Fruit fly (Drosophila melanogaster) whole organism, embryonic: ENCODE measurements around the gene Idh3b.
A peak's percentile ranks its signal among the peaks of the same experiment; 100 is the strongest.

Experiments used
- Abd-B ChIP-seq: fragments of 200-800 bp; sonication (Bioruptor generic); optimal IDR thresholded peaks from 2 replicates; lab custom pipeline; 2018; ENCODE audit warnings: missing biosample characterization, mild to moderate bottlenecking, missing genetic modification characterization, moderate library complexity
- Atf-2 ChIP-seq: fragments of 200-800 bp; sonication (Bioruptor generic); optimal IDR thresholded peaks from 2 replicates; lab custom pipeline; 2016; ENCODE audit warnings: missing biosample characterization, missing genetic modification characterization
- C15 ChIP-seq: fragments of 200-800 bp; sonication (Bioruptor generic); IDR thresholded peaks from 3 replicates; pipeline ENCODE4 v1.3.6; 2022; ENCODE audit warnings: missing biosample characterization, missing genetic modification characterization
- CG10321 ChIP-seq: fragments of 200-800 bp; sonication (Bioruptor generic); IDR thresholded peaks from 2 replicates; pipeline ENCODE4 v1.3.6; 2022; ENCODE audit warnings: missing biosample characterization, missing genetic modification characterization
- CG11398 ChIP-seq: fragments of 200-800 bp; sonication (Bioruptor generic); optimal IDR thresholded peaks from 2 replicates; lab custom pipeline; 2016; ENCODE audit warnings: missing biosample characterization, missing genetic modification characterization
- CG11723 ChIP-seq: fragments of 200-800 bp; sonication (Bioruptor generic); optimal IDR thresholded peaks from 2 replicates; lab custom pipeline; 2017; ENCODE audit warnings: missing biosample characterization, mild to moderate bottlenecking, missing genetic modification characterization
- CG12104 ChIP-seq: fragments of 200-800 bp; sonication (Bioruptor generic); optimal IDR thresholded peaks from 3 replicates; lab custom pipeline; 2016; ENCODE audit warnings: missing biosample characterization, missing genetic modification characterization
- CG13296 ChIP-seq: fragments of 200-800 bp; sonication (Bioruptor generic); optimal IDR thresholded peaks from 3 replicates; lab custom pipeline; 2018; ENCODE audit warnings: missing biosample characterization, mild to moderate bottlenecking, missing genetic modification characterization
- CG13424 ChIP-seq: fragments of 200-800 bp; sonication (Bioruptor generic); optimal IDR thresholded peaks from 2 replicates; lab custom pipeline; 2019; ENCODE audit warnings: missing biosample characterization, mild to moderate bottlenecking, missing genetic modification characterization, moderate library complexity
- CG14014 ChIP-seq: fragments of 200-800 bp; sonication (Bioruptor generic); IDR thresholded peaks from 2 replicates; pipeline ENCODE4 v1.3.6; 2022; ENCODE audit warnings: missing biosample characterization, missing genetic modification characterization
- CG14441 ChIP-seq: fragments of 200-800 bp; sonication (Bioruptor generic); IDR thresholded peaks from 2 replicates; pipeline ENCODE4 v1.3.6; 2022; ENCODE audit warnings: missing biosample characterization, missing genetic modification characterization
- CG14860 ChIP-seq: fragments of 200-800 bp; sonication (Bioruptor generic); IDR thresholded peaks from 3 replicates; pipeline ENCODE4 v1.3.6; 2022; ENCODE audit warnings: missing biosample characterization, missing genetic modification characterization; ENCODE audit not compliant: partially characterized antibody
- CG15601 ChIP-seq: fragments of 200-800 bp; sonication (Bioruptor generic); optimal IDR thresholded peaks from 3 replicates; lab custom pipeline; 2019; ENCODE audit warnings: missing biosample characterization, mild to moderate bottlenecking, missing genetic modification characterization, moderate library complexity
- CG15696 ChIP-seq: fragments of 200-800 bp; sonication (Bioruptor generic); optimal IDR thresholded peaks from 2 replicates; lab custom pipeline; 2019; ENCODE audit warnings: missing biosample characterization, mild to moderate bottlenecking, missing genetic modification characterization, moderate library complexity
- CG16815 ChIP-seq: fragments of 200-800 bp; sonication (Bioruptor generic); optimal IDR thresholded peaks from 3 replicates; lab custom pipeline; 2017; ENCODE audit warnings: missing biosample characterization, mild to moderate bottlenecking, missing genetic modification characterization
- CG2199 ChIP-seq: fragments of 200-800 bp; sonication (Bioruptor generic); IDR thresholded peaks from 3 replicates; pipeline ENCODE4 v1.3.6; 2022; ENCODE audit warnings: missing biosample characterization, missing genetic modification characterization
- CG31365 ChIP-seq: fragments of 200-800 bp; sonication (Bioruptor generic); optimal IDR thresholded peaks from 2 replicates; lab custom pipeline; 2018; ENCODE audit warnings: missing biosample characterization, mild to moderate bottlenecking, missing genetic modification characterization
- CG31441 ChIP-seq: fragments of 200-800 bp; sonication (Bioruptor generic); IDR thresholded peaks from 2 replicates; pipeline ENCODE4 v1.3.6; 2022; ENCODE audit warnings: missing biosample characterization, missing genetic modification characterization
- CG33557 ChIP-seq: fragments of 200-800 bp; sonication (Bioruptor generic); optimal IDR thresholded peaks from 2 replicates; lab custom pipeline; 2019; ENCODE audit warnings: missing biosample characterization, mild to moderate bottlenecking, missing genetic modification characterization, moderate library complexity
- CG3838 ChIP-seq: fragments of 200-800 bp; sonication (Bioruptor generic); optimal IDR thresholded peaks from 3 replicates; lab custom pipeline; 2016; ENCODE audit warnings: missing biosample characterization, missing genetic modification characterization
- CG42726 ChIP-seq: fragments of 200-800 bp; sonication (Bioruptor generic); IDR thresholded peaks from 2 replicates; pipeline ENCODE4 v1.3.6; 2022; ENCODE audit warnings: missing biosample characterization, missing genetic modification characterization; ENCODE audit not compliant: partially characterized antibody
- CG6654 ChIP-seq: fragments of 200-800 bp; sonication (Bioruptor generic); optimal IDR thresholded peaks from 2 replicates; lab custom pipeline; 2017; ENCODE audit warnings: missing biosample characterization, mild to moderate bottlenecking, missing genetic modification characterization
- CHES-1-like ChIP-seq: fragments of 200-800 bp; sonication (Bioruptor generic); optimal IDR thresholded peaks from 2 replicates; lab custom pipeline; 2016; ENCODE audit warnings: missing biosample characterization, missing genetic modification characterization
- E2f1 ChIP-seq: fragments of 200-800 bp; sonication (Bioruptor generic); IDR thresholded peaks from 2 replicates; pipeline ENCODE4 v1.3.6; 2022; ENCODE audit warnings: missing biosample characterization, missing genetic modification characterization
- HLHmδ ChIP-seq: fragments of 200-800 bp; sonication (Bioruptor generic); optimal IDR thresholded peaks from 2 replicates; lab custom pipeline; 2018; ENCODE audit warnings: missing biosample characterization, mild to moderate bottlenecking, missing genetic modification characterization, moderate library complexity
- Poxn ChIP-seq: fragments of 200-800 bp; sonication (Bioruptor generic); IDR thresholded peaks from 2 replicates; pipeline ENCODE4 v1.3.6; 2022; ENCODE audit warnings: missing biosample characterization, missing genetic modification characterization
- Six4 ChIP-seq: fragments of 200-800 bp; sonication (Bioruptor generic); optimal IDR thresholded peaks from 2 replicates; lab custom pipeline; 2016; ENCODE audit warnings: missing biosample characterization, missing genetic modification characterization
- Ssrp ChIP-seq: fragments of 200-800 bp; sonication (Bioruptor generic); optimal IDR thresholded peaks from 2 replicates; lab custom pipeline; 2018; ENCODE audit warnings: missing biosample characterization, mild to moderate bottlenecking, missing genetic modification characterization, moderate library complexity
- YL-1 ChIP-seq: fragments of 200-800 bp; sonication (Bioruptor generic); optimal IDR thresholded peaks from 3 replicates; lab custom pipeline; 2017; ENCODE audit warnings: missing biosample characterization, mild to moderate bottlenecking, missing genetic modification characterization
- abd-A ChIP-seq: fragments of 200-800 bp; sonication (Bioruptor generic); optimal IDR thresholded peaks from 3 replicates; lab custom pipeline; 2019; ENCODE audit warnings: missing biosample characterization, mild to moderate bottlenecking, missing genetic modification characterization, moderate library complexity
- ato ChIP-seq: fragments of 200-800 bp; sonication (Bioruptor generic); IDR thresholded peaks from 2 replicates; pipeline ENCODE4 v1.3.6; 2022; ENCODE audit warnings: missing biosample characterization, missing genetic modification characterization; ENCODE audit not compliant: partially characterized antibody
- crol ChIP-seq: fragments of 200-800 bp; sonication (Bioruptor generic); IDR thresholded peaks from 2 replicates; pipeline ENCODE4 v1.3.6; 2022; ENCODE audit warnings: missing biosample characterization, missing genetic modification characterization
- eve ChIP-seq, 2 experiments: fragments of >200 bp; optimal IDR thresholded peaks; 2 replicates each; lab custom pipeline; 2017; ENCODE audit warnings: missing biosample characterization in 2 of 2, missing genetic modification characterization in 2 of 2
- fd3F ChIP-seq: fragments of 200-800 bp; sonication (Bioruptor generic); optimal IDR thresholded peaks from 2 replicates; lab custom pipeline; 2018; ENCODE audit warnings: missing biosample characterization, mild to moderate bottlenecking, missing genetic modification characterization, moderate library complexity
- gcm2 ChIP-seq: fragments of 200-800 bp; sonication (Bioruptor generic); optimal IDR thresholded peaks from 2 replicates; lab custom pipeline; 2016; ENCODE audit warnings: missing biosample characterization, missing genetic modification characterization
- her ChIP-seq: fragments of 200-800 bp; sonication (Bioruptor generic); optimal IDR thresholded peaks from 2 replicates; lab custom pipeline; 2016; ENCODE audit warnings: missing biosample characterization, missing genetic modification characterization
- klu ChIP-seq: fragments of 200-800 bp; sonication (Bioruptor generic); IDR thresholded peaks from 2 replicates; pipeline ENCODE4 v1.3.6; 2022; ENCODE audit warnings: missing biosample characterization, missing genetic modification characterization
- kni ChIP-seq: fragments of 200-800 bp; sonication (Bioruptor generic); optimal IDR thresholded peaks from 3 replicates; lab custom pipeline; 2017; ENCODE audit warnings: mild to moderate bottlenecking, missing biosample characterization, missing genetic modification reagents, missing genetic modification characterization
- lilli ChIP-seq: fragments of 200-800 bp; sonication (Bioruptor generic); optimal IDR thresholded peaks from 3 replicates; lab custom pipeline; 2016; ENCODE audit warnings: missing biosample characterization, missing genetic modification characterization
- lmd ChIP-seq: fragments of 200-800 bp; sonication (Bioruptor generic); IDR thresholded peaks from 2 replicates; pipeline ENCODE4 v1.3.6; 2022; ENCODE audit warnings: missing biosample characterization, missing genetic modification characterization
- nerfin-2 ChIP-seq: fragments of 200-800 bp; sonication (Bioruptor generic); IDR thresholded peaks from 2 replicates; pipeline ENCODE4 v1.3.6; 2022; ENCODE audit warnings: missing biosample characterization, missing genetic modification characterization; ENCODE audit not compliant: partially characterized antibody
- org-1 ChIP-seq: fragments of 200-800 bp; sonication (Bioruptor generic); optimal IDR thresholded peaks from 2 replicates; lab custom pipeline; 2017; ENCODE audit warnings: missing biosample characterization, missing genetic modification characterization
- prd ChIP-seq, 3 experiments: fragments of >200 bp in 2 of 3; fragments of 200-800 bp in 1 of 3; sonication (Bioruptor generic) in 1 of 3; optimal IDR thresholded peaks in 2 of 3; IDR thresholded peaks in 1 of 3; 2 replicates in 2 of 3; 3 replicates in 1 of 3; pipeline versions ENCODE4 v1.3.6 to Lab custom; 2017 to 2022; ENCODE audit warnings: missing biosample characterization in 1 of 3, missing genetic modification characterization in 1 of 3
- ranshi ChIP-seq: fragments of 200-800 bp; sonication (Bioruptor generic); IDR thresholded peaks from 2 replicates; pipeline ENCODE4 v1.3.6; 2022; ENCODE audit warnings: missing biosample characterization, missing genetic modification characterization
- sim ChIP-seq: fragments of 200-800 bp; sonication (Bioruptor generic); IDR thresholded peaks from 2 replicates; pipeline ENCODE4 v1.3.6; 2022; ENCODE audit warnings: missing biosample characterization, missing genetic modification characterization
- trh ChIP-seq: fragments of 200-800 bp; sonication (Bioruptor generic); optimal IDR thresholded peaks from 2 replicates; lab custom pipeline; 2016; ENCODE audit warnings: missing biosample characterization, missing genetic modification characterization
- wek ChIP-seq: fragments of 200-800 bp; sonication (Bioruptor generic); optimal IDR thresholded peaks from 3 replicates; lab custom pipeline; 2018; ENCODE audit warnings: missing biosample characterization, mild to moderate bottlenecking, missing genetic modification characterization, moderate library complexity

Idh3b gene

DNA sequence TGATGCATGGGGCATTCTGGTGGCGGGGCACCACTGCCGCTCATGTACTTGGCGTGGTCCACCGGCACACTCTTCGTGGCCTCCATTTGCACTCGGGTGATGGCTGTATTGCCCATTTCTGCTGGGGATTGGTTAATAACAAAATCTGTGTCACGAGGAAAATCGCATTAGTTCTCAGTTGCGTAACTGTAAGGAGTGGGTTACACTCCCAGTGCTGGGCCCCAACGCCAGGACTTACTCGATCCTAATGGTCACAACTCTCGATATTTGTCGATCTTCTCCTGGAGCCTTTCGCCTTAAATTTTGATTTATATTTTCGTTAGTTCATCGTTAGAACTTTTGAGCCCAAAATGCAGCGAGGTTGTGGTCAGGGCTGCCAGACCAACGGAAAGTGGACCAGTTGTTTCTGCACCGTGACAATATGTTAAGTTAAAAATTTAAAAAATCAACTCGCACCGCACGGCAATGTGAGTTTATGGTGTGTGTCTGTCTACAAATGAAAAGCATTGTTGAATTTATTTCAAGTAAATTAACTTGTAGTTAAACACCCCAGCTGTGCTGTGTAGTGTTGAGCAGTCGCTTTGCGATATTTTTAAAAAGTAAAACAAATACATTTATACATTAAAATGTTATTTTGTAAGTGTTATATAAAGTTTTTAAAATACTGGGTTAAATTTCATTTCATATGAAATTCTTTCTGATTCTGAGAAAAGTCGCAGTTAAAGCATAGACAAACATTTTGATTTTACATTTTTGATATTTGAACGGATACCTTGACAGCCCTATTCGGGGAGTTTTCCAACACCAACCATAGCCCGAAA, 8.0 kb upstream of the Idh3b start, which contains the start of the genes Cchl and ND-42 (continued):
- peak; percentile 72; the same call in 1 of the 2 replicates for TF ChIP-seq ranshi (GFP tag; lab: Robert Waterston, UW)
- 0 out of 2 replicates have a peak, but pooled peaks have one; percentile 3 for TF ChIP-seq Poxn
- TF ChIP-seq CG14014 (GFP tag; lab: Robert Waterston, UW): peak; percentile 56; the same call in 1 of the 2 replicates
- peak; percentile 61 for TF ChIP-seq CG15601 (tag; lab: Kevin White, UChicago)
- TF ChIP-seq CG31365 (tag; lab: Kevin White, UChicago): no peak
- no peak for TF ChIP-seq prd (optimal IDR thresholded peaks at IDR 0.05; lab: Kevin White, UChicago)
- TF ChIP-seq prd (GFP tag; IDR thresholded peaks at IDR 0.05; lab: Robert Waterston, UW): peak; percentile 81
- TF ChIP-seq Atf-2 (GFP tag; lab: Kevin White, UChicago): peak; percentile 26
- TF ChIP-seq kni: peak; percentile 88
- peak; percentile 74 for TF ChIP-seq Ssrp (tag; lab: Kevin White, UChicago)
- peak; percentile 26 for TF ChIP-seq gcm2 (GFP tag; lab: Kevin White, UChicago)
- 0 out of 2 replicates have a peak, but pooled peaks have one; percentile 14 for TF ChIP-seq ato (GFP tag; lab: Robert Waterston, UW)
- peak; percentile 67 for TF ChIP-seq CG11723 (GFP tag; lab: Kevin White, UChicago)
- peak; percentile 4 for TF ChIP-seq wek (GFP tag; lab: Kevin White, UChicago)
- peak; percentile 81 for TF ChIP-seq CG16815
- TF ChIP-seq CG6654 (GFP tag; lab: Kevin White, UChicago): no peak
- TF ChIP-seq CG13296 (GFP tag; lab: Kevin White, UChicago): peak; percentile 80
- peak; percentile 79 for TF ChIP-seq CG15696 (tag; lab: Kevin White, UChicago)
- no peak for TF ChIP-seq nerfin-2 (GFP tag; lab: Robert Waterston, UW)
- 0 out of 3 replicates have a peak, but pooled peaks have one; percentile 43 for TF ChIP-seq C15 (GFP tag; lab: Robert Waterston, UW)
- TF ChIP-seq CG2199 (GFP tag; lab: Robert Waterston, UW): 0 out of 3 replicates have a peak, but pooled peaks have one; percentile 38
- TF ChIP-seq CG14860 (GFP tag; lab: Robert Waterston, UW): peak; percentile 55; the same call in 1 of the 3 replicates
- TF ChIP-seq Six4 (GFP tag; lab: Kevin White, UChicago): peak; percentile 73
- no peak for TF ChIP-seq sim
- no peak for TF ChIP-seq CG11398
- TF ChIP-seq klu (GFP tag; lab: Robert Waterston, UW): peak; percentile 75; the same call in 1 of the 2 replicates
- TF ChIP-seq lmd: peak; percentile 64
- peak; percentile 57 for TF ChIP-seq CHES-1-like (GFP tag; lab: Kevin White, UChicago)
- TF ChIP-seq CG3838 (GFP tag; lab: Kevin White, UChicago): peak; percentile 64
- no peak for TF ChIP-seq abd-A (tag; lab: Kevin White, UChicago)
- TF ChIP-seq trh: peak; percentile 64
- TF ChIP-seq CG14441 (GFP tag; lab: Robert Waterston, UW): peak; percentile 72
- TF ChIP-seq fd3F (GFP tag; lab: Kevin White, UChicago): peak; percentile 64
- TF ChIP-seq CG12104 (GFP tag; lab: Kevin White, UChicago): peak; percentile 81
- TF ChIP-seq eve (GFP tag; optimal IDR thresholded peaks at IDR 0.05; lab: Kevin White, UChicago): no peak
- no peak for TF ChIP-seq CG42726
- no peak for TF ChIP-seq HLHmδ (GFP tag; lab: Kevin White, UChicago)
- TF ChIP-seq CG10321 (GFP tag; lab: Robert Waterston, UW): peak; percentile 34; the same call in 1 of the 2 replicates
- TF ChIP-seq CG31441: no peak; the same call in 1 of the 2 replicates
- TF ChIP-seq CG33557: peak; percentile 80
- peak; percentile 63 for TF ChIP-seq org-1 (GFP tag; lab: Kevin White, UChicago)
- peak; percentile 89 for TF ChIP-seq CG13424 (tag; lab: Kevin White, UChicago)
- TF ChIP-seq E2f1 (GFP tag; lab: Robert Waterston, UW): peak; percentile 51
- TF ChIP-seq Abd-B (GFP tag; lab: Kevin White, UChicago): peak; percentile 81
- TF ChIP-seq crol (GFP tag; lab: Robert Waterston, UW): no peak
- TF ChIP-seq YL-1: peak; percentile 88
- TF ChIP-seq lilli (GFP tag; lab: Kevin White, UChicago): peak; percentile 86
- TF ChIP-seq her: peak; percentile 51
